Fruit fly (Drosophila melanogaster): ENCODE results near the gene CG34028.

dm6 chrX:9466579-9466995, 44.7 kb upstream of the CG34028 start:
- TF ChIP-seq br (GFP tag; optimal IDR thresholded peaks at IDR 0.05) (no peak), psq (GFP tag; optimal IDR thresholded peaks at IDR 0.05) (peak; percentile 6), usp (GFP tag; optimal IDR thresholded peaks at IDR 0.05) (no peak), Dfd (GFP tag; optimal IDR thresholded peaks at IDR 0.05) (no peak), Mio (GFP tag; optimal IDR thresholded peaks at IDR 0.05) (no peak), N (GFP tag; optimal IDR thresholded peaks at IDR 0.05) (no peak), lola (GFP tag; optimal IDR thresholded peaks at IDR 0.05) (no peak), Myc (optimal IDR thresholded peaks at IDR 0.05) (no peak), h (GFP tag; optimal IDR thresholded peaks at IDR 0.05) (no peak), woc (GFP tag; optimal IDR thresholded peaks at IDR 0.05) (no peak), sv (GFP tag; optimal IDR thresholded peaks at IDR 0.05) (no peak), pan (optimal IDR thresholded peaks at IDR 0.05) (no peak)

Data from whole organism, wandering third instar larva.